Fruit fly (Drosophila melanogaster) Kc167 (cell line): ENCODE measurements around the gene Sfp23F.

ENCODE experiments used
- Myc ChIP-seq: fragments of >200 bp; optimal IDR thresholded peaks from 2 replicates; lab custom pipeline; 2017; ENCODE audit warnings: missing external identifiers
- h ChIP-seq: fragments of >200 bp; optimal IDR thresholded peaks from 3 replicates; lab custom pipeline; 2018; ENCODE audit warnings: missing external identifiers
- insv ChIP-seq: fragments of >200 bp; optimal IDR thresholded peaks from 3 replicates; lab custom pipeline; 2018; ENCODE audit warnings: missing external identifiers

dm6 chr2L:3397594-3398073, 10.1 kb upstream of the Sfp23F start, which contains the start of gene CG34175:
- TF ChIP-seq insv (lab: Kevin White, UChicago) (no peak), Myc (lab: Kevin White, UChicago) (no peak), h (no peak)
